Worm (Caenorhabditis elegans) whole organism, L2 larva: Measurements from ENCODE around the gene R10E8.3.

Experiments
- F13H6.1 ChIP-seq: sonication (generic microtip); optimal IDR thresholded peaks from 2 replicates; lab custom pipeline; 2016; ENCODE audit warnings: missing genetic modification characterization, missing compliant biosample characterization
- R02D3.7 ChIP-seq: fragments of 150-350 bp; optimal IDR thresholded peaks from 2 replicates; lab custom pipeline; 2014; ENCODE audit warnings: missing biosample characterization, missing genetic modification characterization
- ZK546.5 ChIP-seq: sonication (generic microtip); optimal IDR thresholded peaks from 2 replicates; lab custom pipeline; 2017; ENCODE audit warnings: missing biosample characterization, missing genetic modification characterization
- alr-1 ChIP-seq: fragments of 150-350 bp; optimal IDR thresholded peaks from 2 replicates; lab custom pipeline; 2014; ENCODE audit warnings: missing biosample characterization, missing genetic modification characterization
- aly-2 ChIP-seq: fragments of 150-350 bp; optimal IDR thresholded peaks from 2 replicates; lab custom pipeline; 2014; ENCODE audit warnings: missing biosample characterization, missing genetic modification characterization
- ama-1 ChIP-seq: fragments of 150-350 bp; optimal IDR thresholded peaks from 2 replicates; lab custom pipeline; 2018; ENCODE audit warnings: inconsistent platforms
- blmp-1 ChIP-seq: sonication (generic microtip); optimal IDR thresholded peaks from 2 replicates; lab custom pipeline; 2017; ENCODE audit warnings: missing genetic modification characterization, mild to moderate bottlenecking, missing compliant biosample characterization, antibody characterized with exemption, moderate library complexity; ENCODE audit not compliant: insufficient read depth
- ceh-82 ChIP-seq: fragments of 150-350 bp; optimal IDR thresholded peaks from 2 replicates; lab custom pipeline; 2014; ENCODE audit warnings: missing biosample characterization, missing genetic modification characterization
- crh-2 ChIP-seq: sonication (generic microtip); optimal IDR thresholded peaks from 2 replicates; lab custom pipeline; 2017; ENCODE audit warnings: missing biosample characterization, missing genetic modification characterization
- egl-27 ChIP-seq: sonication (generic microtip); optimal IDR thresholded peaks from 3 replicates; lab custom pipeline; 2017; ENCODE audit warnings: missing biosample characterization, missing genetic modification reagents, missing genetic modification characterization
- elt-3 ChIP-seq: sonication (generic microtip); optimal IDR thresholded peaks from 2 replicates; lab custom pipeline; 2017; ENCODE audit warnings: missing biosample characterization, missing genetic modification characterization
- gmeb-1 ChIP-seq: fragments of 150-350 bp; optimal IDR thresholded peaks from 2 replicates; lab custom pipeline; 2014; ENCODE audit warnings: missing biosample characterization, missing genetic modification characterization
- lin-39 ChIP-seq: fragments of 150-350 bp; optimal IDR thresholded peaks from 2 replicates; lab custom pipeline; 2014; ENCODE audit warnings: missing biosample characterization, missing genetic modification reagents, missing genetic modification characterization
- lsy-2 ChIP-seq, 2 experiments: fragments of 150-350 bp in 1 of 2; sonication (generic microtip) in 1 of 2; optimal IDR thresholded peaks; 2 replicates each; lab custom pipeline; 2014 to 2017; ENCODE audit warnings: missing biosample characterization in 2 of 2, missing genetic modification characterization in 2 of 2
- mab-5 ChIP-seq: fragments of 150-350 bp; optimal IDR thresholded peaks from 2 replicates; lab custom pipeline; 2014; ENCODE audit warnings: missing biosample characterization, missing genetic modification characterization
- mbf-1 ChIP-seq: sonication (generic microtip); optimal IDR thresholded peaks from 2 replicates; lab custom pipeline; 2017; ENCODE audit warnings: missing biosample characterization, missing genetic modification characterization
- mdl-1 ChIP-seq, 2 experiments: fragments of 150-350 bp in 1 of 2; sonication (generic microtip) in 1 of 2; optimal IDR thresholded peaks; 2 replicates each; lab custom pipeline; 2017; ENCODE audit warnings: missing biosample characterization in 2 of 2, missing genetic modification characterization in 2 of 2
- nhr-10 ChIP-seq: sonication (generic microtip); optimal IDR thresholded peaks from 2 replicates; lab custom pipeline; 2017; ENCODE audit warnings: missing biosample characterization, missing genetic modification characterization
- nhr-129 ChIP-seq: fragments of 150-350 bp; optimal IDR thresholded peaks from 2 replicates; lab custom pipeline; 2014; ENCODE audit warnings: missing biosample characterization, missing genetic modification characterization
- nhr-21 ChIP-seq: fragments of 150-350 bp; optimal IDR thresholded peaks from 2 replicates; lab custom pipeline; 2014; ENCODE audit warnings: missing biosample characterization, missing genetic modification characterization
- nhr-23 ChIP-seq: fragments of 150-350 bp; optimal IDR thresholded peaks from 2 replicates; lab custom pipeline; 2014; ENCODE audit warnings: missing biosample characterization, missing genetic modification reagents, missing genetic modification characterization
- nhr-237 ChIP-seq: fragments of 150-350 bp; optimal IDR thresholded peaks from 2 replicates; lab custom pipeline; 2014; ENCODE audit warnings: missing biosample characterization, missing genetic modification characterization
- nhr-25 ChIP-seq: fragments of 150-350 bp; sonication (generic microtip); optimal IDR thresholded peaks from 3 replicates; lab custom pipeline; 2014; ENCODE audit warnings: missing biosample characterization, missing genetic modification characterization
- peb-1 ChIP-seq: fragments of 150-350 bp; optimal IDR thresholded peaks from 2 replicates; lab custom pipeline; 2014; ENCODE audit warnings: missing biosample characterization, missing genetic modification characterization
- sem-4 ChIP-seq: fragments of 150-350 bp; optimal IDR thresholded peaks from 2 replicates; lab custom pipeline; 2014; ENCODE audit warnings: missing biosample characterization, missing genetic modification reagents, missing genetic modification characterization
- snpc-4 ChIP-seq: fragments of 150-350 bp; optimal IDR thresholded peaks from 2 replicates; lab custom pipeline; 2014; ENCODE audit warnings: missing biosample characterization, missing genetic modification characterization
- unc-39 ChIP-seq: fragments of 150-350 bp; optimal IDR thresholded peaks from 2 replicates; lab custom pipeline; 2014; ENCODE audit warnings: missing biosample characterization, missing genetic modification characterization
- unc-55 ChIP-seq: fragments of 150-350 bp; sonication (generic microtip); optimal IDR thresholded peaks from 3 replicates; lab custom pipeline; 2014; ENCODE audit warnings: missing biosample characterization, missing genetic modification reagents, missing genetic modification characterization
- unc-62 ChIP-seq: fragments of 150-350 bp; optimal IDR thresholded peaks from 2 replicates; lab custom pipeline; 2014; ENCODE audit warnings: missing biosample characterization, missing genetic modification reagents, missing genetic modification characterization
- zag-1 ChIP-seq: fragments of 150-350 bp; optimal IDR thresholded peaks from 2 replicates; lab custom pipeline; 2014; ENCODE audit warnings: missing biosample characterization, missing genetic modification characterization
- ztf-1 ChIP-seq: fragments of 200-800 bp; sonication (Bioruptor generic); conservative IDR thresholded peaks from 2 replicates; pipeline ENCODE4 v1.3.6; 2022; ENCODE audit warnings: missing genetic modification characterization, missing compliant biosample characterization
- ztf-4 ChIP-seq: fragments of 150-350 bp; optimal IDR thresholded peaks from 2 replicates; lab custom pipeline; 2014; ENCODE audit warnings: missing biosample characterization, missing genetic modification characterization

R10E8.3 gene

DNA sequence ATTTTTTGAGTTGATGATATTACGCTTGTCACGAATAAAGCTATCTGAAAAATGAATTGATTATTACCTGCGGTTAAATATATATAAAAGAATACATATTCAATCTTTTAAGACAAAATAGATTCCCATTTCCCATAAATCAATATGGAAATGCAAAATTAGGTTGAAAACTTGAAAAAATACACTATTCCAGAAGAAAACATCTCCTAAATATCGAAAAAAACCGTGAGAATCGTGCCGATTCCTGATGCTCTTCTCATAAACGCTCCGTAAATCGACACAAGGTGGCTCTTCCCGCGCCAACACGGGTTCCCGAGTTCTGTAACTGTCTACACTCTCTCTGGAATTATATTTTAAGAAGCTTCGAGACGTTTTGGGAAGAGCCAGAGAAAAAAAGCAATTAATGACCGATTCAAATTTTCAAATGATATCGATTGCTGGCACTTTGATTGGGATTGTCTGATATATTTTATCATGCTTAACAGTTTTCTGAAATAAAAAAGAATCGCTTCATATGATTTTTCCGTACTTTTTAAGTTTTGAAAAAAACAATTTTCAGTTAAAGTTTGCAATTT is at the start of gene R10E8.3:
TSS of gene R10E8.3 (minus strand) at position 51 of the 575 bp plus-strand sequence.
- TF ChIP-seq gmeb-1 (tag; lab: Kevin White, UChicago) = no peak
- no peak for TF ChIP-seq aly-2
- TF ChIP-seq zag-1 (tag; lab: Kevin White, UChicago) = no peak
- TF ChIP-seq crh-2 (tag; lab: Kevin White, UChicago) = no peak
- TF ChIP-seq mdl-1 (tag; optimal IDR thresholded peaks at IDR 0.05; lab: Kevin White, UChicago) = no peak
- TF ChIP-seq unc-62 = no peak
- no peak for TF ChIP-seq F13H6.1 (tag; lab: Kevin White, UChicago)
- TF ChIP-seq nhr-25 = no peak
- no peak for TF ChIP-seq R02D3.7 (tag; lab: Kevin White, UChicago)
- TF ChIP-seq ama-1 (lab: Kevin White, UChicago) = no peak
- no peak for TF ChIP-seq mbf-1 (tag; lab: Kevin White, UChicago)
- no peak for TF ChIP-seq lsy-2 (tag; optimal IDR thresholded peaks at IDR 0.05; lab: Kevin White, UChicago)
- no peak for TF ChIP-seq elt-3 (tag; lab: Kevin White, UChicago)
- no peak for TF ChIP-seq sem-4
- no peak for TF ChIP-seq blmp-1 (tag; lab: Kevin White, UChicago)
- no peak for TF ChIP-seq ceh-82 (tag; lab: Kevin White, UChicago)
- TF ChIP-seq nhr-21 (tag; lab: Kevin White, UChicago) = no peak

DNA sequence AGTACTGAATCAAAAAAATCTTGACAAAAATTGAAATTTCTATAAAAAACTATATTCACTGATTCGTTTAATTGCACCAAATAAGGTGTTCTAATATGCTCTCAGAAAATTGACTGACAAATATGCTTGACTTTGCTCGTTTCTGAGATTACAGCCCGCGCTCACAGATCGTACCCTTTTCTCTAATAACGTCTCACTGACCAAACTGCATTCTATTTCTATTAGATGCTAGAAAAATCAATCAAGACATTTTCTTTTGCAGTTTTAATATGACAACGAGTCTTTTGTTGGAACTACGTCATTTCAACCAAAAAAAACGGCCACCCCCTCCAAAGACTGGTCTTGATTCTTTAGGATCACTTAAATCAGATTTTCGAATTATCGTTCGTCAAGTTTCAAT is 46.0 kb upstream of the R10E8.3 start, which contains the start of gene clec-247:
TSS of gene clec-247 (plus strand) at position 301 of the 400 bp plus-strand sequence.
- no peak for TF ChIP-seq egl-27 (tag; lab: Kevin White, UChicago)
- no peak for TF ChIP-seq blmp-1 (tag; lab: Kevin White, UChicago)
- no peak for TF ChIP-seq nhr-129 (tag; lab: Kevin White, UChicago)
- no peak for TF ChIP-seq snpc-4
- TF ChIP-seq lin-39 (tag; lab: Kevin White, UChicago) = no peak
- TF ChIP-seq lsy-2 (tag; optimal IDR thresholded peaks at IDR 0.05; lab: Kevin White, UChicago) = no peak
- no peak for TF ChIP-seq mbf-1 (tag; lab: Kevin White, UChicago)
- no peak for TF ChIP-seq ztf-1
- TF ChIP-seq R02D3.7 (tag; lab: Kevin White, UChicago) = no peak
- no peak for TF ChIP-seq nhr-10 (tag; lab: Kevin White, UChicago)
- TF ChIP-seq crh-2 (tag; lab: Kevin White, UChicago) = no peak
- TF ChIP-seq nhr-237 (tag; lab: Kevin White, UChicago) = no peak
- no peak for TF ChIP-seq ztf-4 (tag; lab: Kevin White, UChicago)

DNA sequence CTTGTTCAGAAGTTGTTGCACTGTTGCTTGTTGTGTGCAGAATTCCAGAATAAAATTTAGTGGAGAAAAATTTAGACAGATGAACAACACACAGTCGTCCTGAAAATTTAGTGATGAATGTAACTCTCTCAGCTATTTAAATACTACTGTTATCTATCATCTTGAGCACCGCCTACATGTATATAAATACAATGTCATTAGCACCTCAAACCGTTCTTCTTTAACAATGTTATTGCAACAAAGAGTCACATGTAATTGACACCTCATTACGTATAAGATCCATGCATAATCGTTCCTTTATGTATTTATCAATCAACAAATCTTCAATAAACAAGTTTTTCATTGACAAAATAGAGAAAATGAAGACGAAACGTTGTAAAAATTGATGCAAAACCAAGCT is 44.2 kb upstream of the R10E8.3 start, which contains the start of gene Y51A2A.16:
TSS of gene Y51A2A.16 (minus strand) at position 101 of the 400 bp plus-strand sequence.
- TF ChIP-seq nhr-21 (tag; lab: Kevin White, UChicago) (no peak), nhr-10 (tag; lab: Kevin White, UChicago) (no peak), peb-1 (no peak), blmp-1 (tag; lab: Kevin White, UChicago) (no peak), mab-5 (tag; lab: Kevin White, UChicago) (no peak), elt-3 (tag; lab: Kevin White, UChicago) (no peak), ama-1 (lab: Kevin White, UChicago) (no peak), unc-39 (no peak), F13H6.1 (tag; lab: Kevin White, UChicago) (no peak)

DNA sequence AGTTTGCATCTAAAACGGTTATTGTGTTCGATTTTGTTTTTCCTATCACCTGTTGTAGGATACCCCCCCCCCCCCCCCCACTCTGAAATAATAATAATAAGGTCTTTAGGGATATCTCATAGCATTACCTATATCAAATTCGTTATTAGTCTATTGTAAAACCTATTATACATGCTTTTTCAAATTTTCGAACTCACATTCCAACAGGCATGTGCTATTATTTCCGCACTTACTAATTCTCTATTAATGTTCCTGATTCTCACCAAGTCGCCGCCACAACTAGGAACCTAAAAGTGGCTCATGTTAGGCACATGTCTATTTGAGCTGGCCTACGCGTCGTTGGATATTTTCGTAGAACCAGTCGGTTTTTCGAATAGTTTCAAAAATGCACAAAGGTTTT is 33.8 kb upstream of the R10E8.3 start, which contains the start of gene Y37H2C.4:
TSS of gene Y37H2C.4 (plus strand) at position 301 of the 400 bp plus-strand sequence.
- no peak for TF ChIP-seq gmeb-1 (tag; lab: Kevin White, UChicago)
- TF ChIP-seq crh-2 (tag; lab: Kevin White, UChicago) = no peak
- no peak for TF ChIP-seq alr-1

DNA sequence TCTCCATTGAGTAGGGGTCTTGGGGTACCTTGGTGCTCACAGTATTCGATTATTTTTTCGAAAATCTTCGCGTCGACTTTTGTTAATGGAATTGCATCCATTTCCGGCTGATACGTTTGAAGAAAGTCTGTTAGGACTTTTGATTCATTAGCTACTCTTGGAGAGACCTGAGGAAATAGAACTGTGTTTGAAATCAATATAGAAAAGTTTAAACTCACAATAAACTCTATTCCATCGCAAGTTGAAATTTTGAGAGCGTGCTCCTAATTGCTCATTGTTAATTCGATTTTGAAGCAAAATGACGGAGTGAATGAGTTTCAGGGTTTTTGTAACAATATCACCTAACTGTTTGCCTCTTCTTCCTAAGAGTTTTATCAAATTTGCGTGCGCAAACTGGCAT is 33.3 kb upstream of the R10E8.3 start, which contains the start of gene skr-6:
TSS of gene skr-6 (minus strand) at position 101 of the 400 bp plus-strand sequence.
- no peak for TF ChIP-seq zag-1 (tag; lab: Kevin White, UChicago)
- no peak for TF ChIP-seq crh-2 (tag; lab: Kevin White, UChicago)

DNA sequence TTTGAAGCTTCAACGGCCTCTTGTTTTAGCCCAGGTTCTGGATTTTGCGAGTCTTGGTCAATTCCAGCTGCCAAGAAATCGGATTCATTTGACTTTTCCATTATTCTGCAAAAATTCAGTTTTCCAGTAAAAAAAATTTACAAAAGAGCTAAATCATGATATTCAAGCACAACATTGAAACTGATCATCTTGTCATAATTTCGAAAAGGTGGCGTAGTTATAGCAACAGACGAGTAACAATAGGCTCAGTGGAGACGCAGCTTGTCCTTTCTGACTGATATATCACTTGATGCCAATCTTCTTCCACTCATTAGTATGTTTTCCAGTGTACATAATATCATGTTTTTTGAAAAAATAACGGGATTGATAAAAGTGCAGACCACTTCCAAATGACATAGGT is 32.2 kb upstream of the R10E8.3 start, which contains the start of gene fbxa-213:
TSS of gene fbxa-213 (minus strand) at position 101 of the 400 bp plus-strand sequence.
- TF ChIP-seq ZK546.5 = no peak
- TF ChIP-seq sem-4 = no peak
- TF ChIP-seq nhr-23 (tag; lab: Kevin White, UChicago) = no peak
- TF ChIP-seq egl-27 (tag; lab: Kevin White, UChicago) = no peak
- no peak for TF ChIP-seq unc-55 (GFP tag; lab: Kevin White, UChicago)
